Worm (Caenorhabditis elegans) whole organism, midembryonic: ENCODE results near the gene nhr-233.
A peak's percentile ranks its signal among the peaks of the same experiment; 100 is the strongest.

ENCODE experiments used
- T22C8.4 ChIP-seq: fragments of 200-800 bp; sonication (Bioruptor generic); IDR thresholded peaks from 2 replicates; pipeline ENCODE4 v1.3.6; 2022; ENCODE audit warnings: missing genetic modification characterization, missing compliant biosample characterization
- cog-1 ChIP-seq: sonication (generic microtip); optimal IDR thresholded peaks from 2 replicates; lab custom pipeline; 2016; ENCODE audit warnings: missing genetic modification characterization, missing compliant biosample characterization
- flt-1 ChIP-seq: fragments of 200-800 bp; sonication (Bioruptor generic); IDR thresholded peaks from 2 replicates; pipeline ENCODE4 v1.3.6; 2022; ENCODE audit warnings: missing genetic modification characterization, missing compliant biosample characterization
- klf-2 ChIP-seq: fragments of 200-800 bp; sonication (Bioruptor generic); conservative IDR thresholded peaks from 2 replicates; pipeline ENCODE4 v1.3.6; 2022; ENCODE audit warnings: missing genetic modification reagents, missing genetic modification characterization, missing compliant biosample characterization
- med-1 ChIP-seq: sonication (generic microtip); optimal IDR thresholded peaks from 2 replicates; lab custom pipeline; 2017; ENCODE audit warnings: missing genetic modification characterization, mild to moderate bottlenecking, missing compliant biosample characterization, antibody characterized with exemption, missing genetic modification reagents; ENCODE audit not compliant: insufficient read depth
- ref-1 ChIP-seq: fragments of 200-800 bp; sonication (Bioruptor generic); conservative IDR thresholded peaks from 2 replicates; pipeline ENCODE4 v1.3.6; 2022; ENCODE audit warnings: missing genetic modification reagents, missing genetic modification characterization, missing compliant biosample characterization
- ztf-23 ChIP-seq: fragments of 200-800 bp; sonication (Bioruptor generic); IDR thresholded peaks from 2 replicates; pipeline ENCODE4 v1.3.6; 2022; ENCODE audit warnings: missing genetic modification reagents, missing genetic modification characterization, missing compliant biosample characterization

DNA sequence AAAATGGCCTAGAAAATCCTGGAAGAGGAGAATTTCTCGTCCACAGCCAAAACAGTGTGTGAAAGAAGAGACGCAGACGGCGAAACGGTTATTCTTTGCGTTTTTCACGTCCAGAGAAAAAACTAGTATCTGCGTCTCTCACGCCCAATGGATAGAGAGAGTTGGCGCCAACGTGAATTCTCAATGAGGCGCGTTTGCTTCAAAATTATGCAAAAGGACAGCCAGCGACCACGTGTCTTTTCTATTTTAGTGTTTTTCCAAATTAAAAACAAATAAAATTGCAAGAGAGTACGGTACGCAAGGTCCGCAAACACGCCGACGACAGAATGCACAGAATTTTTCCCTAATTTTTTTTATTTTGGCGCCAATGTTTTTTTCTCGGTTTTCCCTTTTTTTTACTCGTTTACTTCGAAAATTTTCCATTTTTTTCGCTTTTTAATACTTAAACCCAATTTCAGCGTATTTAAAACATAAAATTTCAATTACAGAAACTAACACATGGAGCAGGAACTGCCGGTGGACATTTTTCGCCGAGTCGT, 32.6 kb downstream of the nhr-233 start, which contains the start of gene Y32B12B.2:
- TF ChIP-seq ref-1 (GFP tag; lab: Robert Waterston, UW) (no peak), cog-1 (tag; lab: Kevin White, UChicago) (no peak), flt-1 (0 out of 2 replicates have a peak, but pooled peaks have one; percentile 27), klf-2 (GFP tag; lab: Robert Waterston, UW) (no peak), T22C8.4 (GFP tag; lab: Robert Waterston, UW) (no peak), ztf-23 (GFP tag; lab: Robert Waterston, UW) (no peak), med-1 (GFP tag; lab: Kevin White, UChicago) (no peak)
